Fruit fly (Drosophila melanogaster) Kc167 (cell line): ENCODE measurements around the gene CG17211.

Source experiments
- Myc ChIP-seq: fragments of >200 bp; optimal IDR thresholded peaks from 2 replicates; lab custom pipeline; 2017; ENCODE audit warnings: missing external identifiers
- Sin3A ChIP-seq: fragments of >200 bp; optimal IDR thresholded peaks from 2 replicates; lab custom pipeline; 2018; ENCODE audit warnings: missing external identifiers
- h ChIP-seq: fragments of >200 bp; optimal IDR thresholded peaks from 3 replicates; lab custom pipeline; 2018; ENCODE audit warnings: missing external identifiers
- insv ChIP-seq: fragments of >200 bp; optimal IDR thresholded peaks from 3 replicates; lab custom pipeline; 2018; ENCODE audit warnings: missing external identifiers
- ttk ChIP-seq: sonication (Bioruptor generic); optimal IDR thresholded peaks from 2 replicates; lab custom pipeline; 2017; ENCODE audit warnings: missing external identifiers

DNA sequence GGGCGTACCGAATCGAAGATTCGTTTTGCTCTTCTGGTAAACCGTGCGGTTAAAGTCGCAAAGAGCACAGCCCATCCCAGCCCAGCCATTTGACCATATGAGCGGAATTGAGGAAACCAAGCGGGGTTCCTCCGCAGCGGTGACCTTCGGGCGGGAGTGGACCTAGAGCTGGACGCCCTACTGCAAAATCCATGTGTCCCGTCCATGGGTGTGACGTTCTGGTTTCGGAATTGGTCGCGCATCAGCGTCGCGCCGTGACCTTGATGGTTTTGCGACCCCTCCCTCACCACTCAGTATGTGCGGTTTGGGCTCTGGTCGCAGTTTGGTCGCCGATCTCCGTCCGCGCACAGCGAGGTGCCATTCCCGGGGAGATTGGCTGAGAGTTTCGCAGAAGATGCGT is 21.4 kb upstream of the CG17211 start:
- TF ChIP-seq h (lab: Kevin White, UChicago) (no peak), Myc (lab: Kevin White, UChicago) (no peak), insv (no peak), Sin3A (lab: Kevin White, UChicago) (no peak), ttk (lab: Kevin White, UChicago) (no peak)
